ENCODE assay signal across 1 fruit fly cellular context in genomic region chr3L:14634773-14635563, dm6.
TF ChIP-seq lines count a peak whose summit lies in the region.

No protein-coding gene starts in this region.

TF ChIP-seq in whole organism, embryonic, 481 proteins besides CTCF, POLR2A, EP300 and RAD21 (continued from another document and continues in another):
- TF ChIP-seq her (GFP tag; optimal IDR thresholded peaks at IDR 0.05; lab: Kevin White, UChicago): no peak
- no peak for TF ChIP-seq CG13287 (GFP tag; IDR thresholded peaks at IDR 0.05; lab: Robert Waterston, UW; ENCODE audit: partially characterized antibody)
- 0 out of 2 replicates have a peak, but pooled peaks have one; percentile 11 for TF ChIP-seq Drgx (GFP tag; IDR thresholded peaks at IDR 0.05; lab: Robert Waterston, UW)
- TF ChIP-seq CG33213 (GFP tag; optimal IDR thresholded peaks at IDR 0.05; lab: Kevin White, UChicago): no peak
- no peak for TF ChIP-seq Opbp (GFP tag; IDR thresholded peaks at IDR 0.05; lab: Robert Waterston, UW; ENCODE audit: partially characterized antibody)
- no peak for TF ChIP-seq CG3726 (GFP tag; IDR thresholded peaks at IDR 0.05; lab: Robert Waterston, UW)
- TF ChIP-seq gem (tag; optimal IDR thresholded peaks at IDR 0.05; lab: Kevin White, UChicago): peak; percentile 90
- TF ChIP-seq abd-A (tag; optimal IDR thresholded peaks at IDR 0.05; lab: Kevin White, UChicago): peak; percentile 43
- peak; percentile 98 for TF ChIP-seq dmrt11E (tag; optimal IDR thresholded peaks at IDR 0.05; lab: Kevin White, UChicago)
- TF ChIP-seq lmd (GFP tag; IDR thresholded peaks at IDR 0.05; lab: Robert Waterston, UW): peak; percentile 46; the same call in 1 of the 2 replicates
- TF ChIP-seq lilli (GFP tag; optimal IDR thresholded peaks at IDR 0.05; lab: Kevin White, UChicago): peak; percentile 29
- TF ChIP-seq Dek (tag; optimal IDR thresholded peaks at IDR 0.05; lab: Kevin White, UChicago): peak; percentile 15
- peak in 1 of 2 experiments; percentile 87 for TF ChIP-seq bsh (GFP tag; optimal IDR thresholded peaks at IDR 0.05; lab: Kevin White, UChicago)
- no peak; the same call in 1 of the 2 replicates for TF ChIP-seq ro (GFP tag; IDR thresholded peaks at IDR 0.05; lab: Robert Waterston, UW)
- TF ChIP-seq ewg (GFP tag; optimal IDR thresholded peaks at IDR 0.05; lab: Kevin White, UChicago): peak; percentile 4
- TF ChIP-seq CG31365 (tag; optimal IDR thresholded peaks at IDR 0.05; lab: Kevin White, UChicago): no peak
- peak; percentile 74 for TF ChIP-seq fd96Cb (tag; optimal IDR thresholded peaks at IDR 0.05; lab: Kevin White, UChicago)
- TF ChIP-seq toy (GFP tag; IDR thresholded peaks at IDR 0.05; lab: Robert Waterston, UW): 0 out of 2 replicates have a peak, but pooled peaks have one; percentile 34
- TF ChIP-seq knrl (GFP tag; IDR thresholded peaks at IDR 0.05; lab: Robert Waterston, UW; ENCODE audit: partially characterized antibody): no peak
- TF ChIP-seq CG1529 (GFP tag; optimal IDR thresholded peaks at IDR 0.05; lab: Kevin White, UChicago): peak; percentile 53
- no peak for TF ChIP-seq mirr (GFP tag; optimal IDR thresholded peaks at IDR 0.05; lab: Kevin White, UChicago)
- TF ChIP-seq CG15514 (GFP tag; optimal IDR thresholded peaks at IDR 0.05; lab: Kevin White, UChicago): no peak
- TF ChIP-seq Nf-YB (GFP tag; optimal IDR thresholded peaks at IDR 0.05; lab: Kevin White, UChicago): peak; percentile 62
- no peak for TF ChIP-seq Neu2 (GFP tag; optimal IDR thresholded peaks at IDR 0.05; lab: Kevin White, UChicago; ENCODE audit: borderline replicate concordance)
- TF ChIP-seq CG9437 (GFP tag; optimal IDR thresholded peaks at IDR 0.05; lab: Kevin White, UChicago): peak; percentile 66
- TF ChIP-seq peb (GFP tag; IDR thresholded peaks at IDR 0.05; lab: Robert Waterston, UW): peak; percentile 18; the same call in 1 of the 2 replicates
- no peak for TF ChIP-seq jing (GFP tag; optimal IDR thresholded peaks at IDR 0.05; lab: Kevin White, UChicago)
- peak; percentile 36 for TF ChIP-seq cato (GFP tag; optimal IDR thresholded peaks at IDR 0.05; lab: Kevin White, UChicago; ENCODE audit: borderline replicate concordance)
- peak; percentile 77 for TF ChIP-seq CG13424 (tag; optimal IDR thresholded peaks at IDR 0.05; lab: Kevin White, UChicago)
- TF ChIP-seq Sox102F (GFP tag; optimal IDR thresholded peaks at IDR 0.05; lab: Kevin White, UChicago): peak; percentile 64
- TF ChIP-seq grau (tag; optimal IDR thresholded peaks at IDR 0.05; lab: Kevin White, UChicago): peak; percentile 80
- no peak for TF ChIP-seq dimm (GFP tag; IDR thresholded peaks at IDR 0.05; lab: Robert Waterston, UW)
- TF ChIP-seq wor (GFP tag; IDR thresholded peaks at IDR 0.05; lab: Robert Waterston, UW): no peak
- TF ChIP-seq lola (GFP tag; optimal IDR thresholded peaks at IDR 0.05; lab: Kevin White, UChicago): peak in 1 of 3 experiments; percentile 97
- no peak for TF ChIP-seq hth (optimal IDR thresholded peaks at IDR 0.05; lab: Kevin White, UChicago)
- peak; percentile 50 for TF ChIP-seq slbo (GFP tag; IDR thresholded peaks at IDR 0.05; lab: Robert Waterston, UW)
- TF ChIP-seq wdn (GFP tag; IDR thresholded peaks at IDR 0.05; lab: Robert Waterston, UW): no peak
- peak; percentile 60 for TF ChIP-seq CG17385 (GFP tag; optimal IDR thresholded peaks at IDR 0.05; lab: Kevin White, UChicago)
- TF ChIP-seq Spps (tag; optimal IDR thresholded peaks at IDR 0.05; lab: Kevin White, UChicago): peak; percentile 88
- peak; percentile 7 for TF ChIP-seq CrebB (tag; optimal IDR thresholded peaks at IDR 0.05; lab: Kevin White, UChicago)
- TF ChIP-seq salm (tag; optimal IDR thresholded peaks at IDR 0.05; lab: Kevin White, UChicago): peak; percentile 10
- TF ChIP-seq chif (GFP tag; optimal IDR thresholded peaks at IDR 0.05; lab: Kevin White, UChicago): peak in 1 of 2 experiments; percentile 44
- peak; percentile 29 for TF ChIP-seq Vsx1 (GFP tag; optimal IDR thresholded peaks at IDR 0.05; lab: Kevin White, UChicago)
- TF ChIP-seq CG9817 (tag; optimal IDR thresholded peaks at IDR 0.05; lab: Kevin White, UChicago): no peak
- TF ChIP-seq CG17568 (GFP tag; optimal IDR thresholded peaks at IDR 0.05; lab: Kevin White, UChicago): no peak
- peak; percentile 64 for TF ChIP-seq ara (GFP tag; IDR thresholded peaks at IDR 0.05; lab: Robert Waterston, UW)
- TF ChIP-seq Hand (GFP tag; optimal IDR thresholded peaks at IDR 0.05; lab: Kevin White, UChicago): no peak
- TF ChIP-seq CG10209 (GFP tag; optimal IDR thresholded peaks at IDR 0.05; lab: Kevin White, UChicago): peak; percentile 72
- peak; percentile 3 for TF ChIP-seq CG7271 (tag; optimal IDR thresholded peaks at IDR 0.05; lab: Kevin White, UChicago)
- TF ChIP-seq CG11085 (GFP tag; IDR thresholded peaks at IDR 0.05; lab: Robert Waterston, UW): no peak
- TF ChIP-seq Dip3 (GFP tag; optimal IDR thresholded peaks at IDR 0.05; lab: Kevin White, UChicago): no peak
- peak; percentile 88 for TF ChIP-seq Xrp1 (GFP tag; IDR thresholded peaks at IDR 0.05; lab: Robert Waterston, UW)
- peak; percentile 34; the same call in 1 of the 2 replicates for TF ChIP-seq onecut (GFP tag; IDR thresholded peaks at IDR 0.05; lab: Robert Waterston, UW)
- peak; percentile 27 for TF ChIP-seq cwo (GFP tag; optimal IDR thresholded peaks at IDR 0.05; lab: Kevin White, UChicago)
- no peak for TF ChIP-seq jigr1 (GFP tag; IDR thresholded peaks at IDR 0.05; lab: Robert Waterston, UW)
- peak; percentile 91 for TF ChIP-seq zf30C (GFP tag; optimal IDR thresholded peaks at IDR 0.05; lab: Kevin White, UChicago)
- TF ChIP-seq en (GFP tag; optimal IDR thresholded peaks at IDR 0.05; lab: Kevin White, UChicago): no peak
- TF ChIP-seq CG16815 (GFP tag; optimal IDR thresholded peaks at IDR 0.05; lab: Kevin White, UChicago): peak; percentile 84
- peak; percentile 53 for TF ChIP-seq CG30020 (tag; optimal IDR thresholded peaks at IDR 0.05; lab: Kevin White, UChicago)
- TF ChIP-seq CG12942 (GFP tag; optimal IDR thresholded peaks at IDR 0.05; lab: Kevin White, UChicago): peak; percentile 23
- no peak for TF ChIP-seq insv (GFP tag; optimal IDR thresholded peaks at IDR 0.05; lab: Kevin White, UChicago)
- TF ChIP-seq scrt (GFP tag; optimal IDR thresholded peaks at IDR 0.05; lab: Kevin White, UChicago): no peak
- peak; percentile 77 for TF ChIP-seq Abd-B (GFP tag; optimal IDR thresholded peaks at IDR 0.05; lab: Kevin White, UChicago)
- no peak for TF ChIP-seq CG16779 (GFP tag; IDR thresholded peaks at IDR 0.05; lab: Robert Waterston, UW)
- TF ChIP-seq CG14965 (GFP tag; optimal IDR thresholded peaks at IDR 0.05; lab: Kevin White, UChicago; ENCODE audit: borderline replicate concordance): no peak
- TF ChIP-seq B-H2 (GFP tag; optimal IDR thresholded peaks at IDR 0.05; lab: Kevin White, UChicago): no peak
- peak; percentile 54 for TF ChIP-seq CG15011 (GFP tag; optimal IDR thresholded peaks at IDR 0.05; lab: Kevin White, UChicago)
- peak; percentile 63 for TF ChIP-seq tin (GFP tag; optimal IDR thresholded peaks at IDR 0.05; lab: Kevin White, UChicago)
- peak; percentile 51 for TF ChIP-seq CG1602 (GFP tag; optimal IDR thresholded peaks at IDR 0.05; lab: Kevin White, UChicago)
- TF ChIP-seq prd (optimal IDR thresholded peaks at IDR 0.05; lab: Kevin White, UChicago): no peak
- peak; percentile 57; the same call in 2 of the 3 replicates for TF ChIP-seq prd (GFP tag; IDR thresholded peaks at IDR 0.05; lab: Robert Waterston, UW)
- peak; percentile 65 for TF ChIP-seq croc (GFP tag; conservative IDR thresholded peaks at IDR 0.05; lab: Robert Waterston, UW)
- TF ChIP-seq mld (GFP tag; IDR thresholded peaks at IDR 0.05; lab: Robert Waterston, UW; ENCODE audit: partially characterized antibody): no peak
- TF ChIP-seq MBD-R2 (GFP tag; IDR thresholded peaks at IDR 0.05; lab: Robert Waterston, UW): no peak
- TF ChIP-seq CG4730 (GFP tag; IDR thresholded peaks at IDR 0.05; lab: Robert Waterston, UW): no peak; the same call in 1 of the 2 replicates
- peak; percentile 80 for TF ChIP-seq CG7839 (tag; optimal IDR thresholded peaks at IDR 0.05; lab: Kevin White, UChicago)
- TF ChIP-seq ftz-f1 (GFP tag; optimal IDR thresholded peaks at IDR 0.05; lab: Kevin White, UChicago): no peak
- peak; percentile 44 for TF ChIP-seq oc (tag; optimal IDR thresholded peaks at IDR 0.05; lab: Kevin White, UChicago)
- TF ChIP-seq CG17912 (GFP tag; optimal IDR thresholded peaks at IDR 0.05; lab: Kevin White, UChicago): no peak
- TF ChIP-seq tap (tag; optimal IDR thresholded peaks at IDR 0.05; lab: Kevin White, UChicago): peak; percentile 26
- peak; percentile 94 for TF ChIP-seq CG14710 (tag; optimal IDR thresholded peaks at IDR 0.05; lab: Kevin White, UChicago)
- peak; percentile 45 for TF ChIP-seq bcd (GFP tag; optimal IDR thresholded peaks at IDR 0.05; lab: Kevin White, UChicago)
- TF ChIP-seq CG8359 (GFP tag; optimal IDR thresholded peaks at IDR 0.05; lab: Kevin White, UChicago; ENCODE audit: borderline replicate concordance): peak; percentile 58
- peak; percentile 85 for TF ChIP-seq CG4404 (GFP tag; IDR thresholded peaks at IDR 0.05; lab: Robert Waterston, UW)
- TF ChIP-seq wek (GFP tag; optimal IDR thresholded peaks at IDR 0.05; lab: Kevin White, UChicago): no peak
- TF ChIP-seq Taf1 (GFP tag; IDR thresholded peaks at IDR 0.05; lab: Robert Waterston, UW): no peak
- no peak for TF ChIP-seq CG7987 (GFP tag; optimal IDR thresholded peaks at IDR 0.05; lab: Kevin White, UChicago)
- TF ChIP-seq CG13624 (GFP tag; optimal IDR thresholded peaks at IDR 0.05; lab: Kevin White, UChicago): no peak
- TF ChIP-seq odd (GFP tag; optimal IDR thresholded peaks at IDR 0.05; lab: Kevin White, UChicago): peak; percentile 57
- TF ChIP-seq E2f2 (GFP tag; IDR thresholded peaks at IDR 0.05; lab: Robert Waterston, UW): peak; percentile 41; the same call in 1 of the 2 replicates
- peak; percentile 41; the same call in 1 of the 2 replicates for TF ChIP-seq chm (GFP tag; IDR thresholded peaks at IDR 0.05; lab: Robert Waterston, UW)
- peak; percentile 63 for TF ChIP-seq dmrt99B (tag; optimal IDR thresholded peaks at IDR 0.05; lab: Kevin White, UChicago)
- TF ChIP-seq CG12391 (tag; optimal IDR thresholded peaks at IDR 0.05; lab: Kevin White, UChicago): peak; percentile 91
- peak; percentile 62 for TF ChIP-seq nom (GFP tag; optimal IDR thresholded peaks at IDR 0.05; lab: Kevin White, UChicago)
- no peak for TF ChIP-seq Ets97D (GFP tag; optimal IDR thresholded peaks at IDR 0.05; lab: Kevin White, UChicago)
- TF ChIP-seq phol (tag; optimal IDR thresholded peaks at IDR 0.05; lab: Kevin White, UChicago): peak; percentile 91
- TF ChIP-seq Poxn (GFP tag; IDR thresholded peaks at IDR 0.05; lab: Robert Waterston, UW): no peak
- TF ChIP-seq NfI (GFP tag; optimal IDR thresholded peaks at IDR 0.05; lab: Kevin White, UChicago): no peak
- peak; percentile 93 for TF ChIP-seq CG33557 (GFP tag; optimal IDR thresholded peaks at IDR 0.05; lab: Kevin White, UChicago)
- peak; percentile 32; the same call in 1 of the 2 replicates for TF ChIP-seq CG32772 (GFP tag; IDR thresholded peaks at IDR 0.05; lab: Robert Waterston, UW)
- TF ChIP-seq CG11695 (GFP tag; IDR thresholded peaks at IDR 0.05; lab: Robert Waterston, UW): 0 out of 3 replicates have a peak, but pooled peaks have one; percentile 41
- peak in 1 of 2 experiments; percentile 70 for TF ChIP-seq eve (GFP tag; optimal IDR thresholded peaks at IDR 0.05; lab: Kevin White, UChicago)
- no peak for TF ChIP-seq zen2 (GFP tag; IDR thresholded peaks at IDR 0.05; lab: Robert Waterston, UW; ENCODE audit: partially characterized antibody)
- TF ChIP-seq HHEX (GFP tag; optimal IDR thresholded peaks at IDR 0.05; lab: Kevin White, UChicago): peak; percentile 23
- no peak for TF ChIP-seq CG14441 (GFP tag; IDR thresholded peaks at IDR 0.05; lab: Robert Waterston, UW)
- TF ChIP-seq Sry-β (GFP tag; optimal IDR thresholded peaks at IDR 0.05; lab: Kevin White, UChicago): no peak
- no peak for TF ChIP-seq fru (optimal IDR thresholded peaks at IDR 0.05; lab: Kevin White, UChicago)
- TF ChIP-seq Lhr (GFP tag; optimal IDR thresholded peaks at IDR 0.05; lab: Kevin White, UChicago): peak; percentile 54
- no peak for TF ChIP-seq hbn (GFP tag; IDR thresholded peaks at IDR 0.05; lab: Robert Waterston, UW; ENCODE audit: partially characterized antibody)
- peak; percentile 5 for TF ChIP-seq CG6813 (GFP tag; optimal IDR thresholded peaks at IDR 0.05; lab: Kevin White, UChicago)
- peak; percentile 95 for TF ChIP-seq CG9727 (GFP tag; optimal IDR thresholded peaks at IDR 0.05; lab: Kevin White, UChicago)
- TF ChIP-seq CG15696 (tag; optimal IDR thresholded peaks at IDR 0.05; lab: Kevin White, UChicago): peak; percentile 94
- TF ChIP-seq CG14050 (GFP tag; IDR thresholded peaks at IDR 0.05; lab: Robert Waterston, UW): no peak
- peak; percentile 90 for TF ChIP-seq sens (GFP tag; lab: Kevin White, UChicago)
- peak; percentile 61 for TF ChIP-seq CG17328 (GFP tag; IDR thresholded peaks at IDR 0.05; lab: Robert Waterston, UW)
- TF ChIP-seq Oli (tag; optimal IDR thresholded peaks at IDR 0.05; lab: Kevin White, UChicago): peak; percentile 76
- 0 out of 3 replicates have a peak, but pooled peaks have one; percentile 37 for TF ChIP-seq CG7357 (GFP tag; IDR thresholded peaks at IDR 0.05; lab: Robert Waterston, UW)
- TF ChIP-seq ind (GFP tag; optimal IDR thresholded peaks at IDR 0.05; lab: Kevin White, UChicago): peak; percentile 5
- TF ChIP-seq esg (GFP tag; conservative IDR thresholded peaks at IDR 0.05; lab: Robert Waterston, UW): peak; percentile 36
- peak; percentile 47 for TF ChIP-seq Camta (GFP tag; optimal IDR thresholded peaks at IDR 0.05; lab: Kevin White, UChicago)
- TF ChIP-seq CG18619 (GFP tag; optimal IDR thresholded peaks at IDR 0.05; lab: Kevin White, UChicago): peak; percentile 28
- TF ChIP-seq CG18262 (tag; optimal IDR thresholded peaks at IDR 0.05; lab: Kevin White, UChicago): peak; percentile 96
- peak; percentile 87; the same call in 2 of the 3 replicates for TF ChIP-seq CG2199 (GFP tag; IDR thresholded peaks at IDR 0.05; lab: Robert Waterston, UW)
- TF ChIP-seq NC2β (GFP tag; optimal IDR thresholded peaks at IDR 0.05; lab: Kevin White, UChicago): no peak
- peak; percentile 37 for TF ChIP-seq Deaf1 (tag; optimal IDR thresholded peaks at IDR 0.05; lab: Kevin White, UChicago)
- TF ChIP-seq hb (GFP tag; IDR thresholded peaks at IDR 0.05; lab: Robert Waterston, UW; ENCODE audit: partially characterized antibody): no peak
- TF ChIP-seq Meics (GFP tag; optimal IDR thresholded peaks at IDR 0.05; lab: Kevin White, UChicago): peak; percentile 34
- no peak for TF ChIP-seq ken (GFP tag; IDR thresholded peaks at IDR 0.05; lab: Robert Waterston, UW)
- peak in 1 of 2 experiments; percentile 52 for TF ChIP-seq Eip74EF (GFP tag; optimal IDR thresholded peaks at IDR 0.05; lab: Kevin White, UChicago)
- TF ChIP-seq CG8388 (GFP tag; optimal IDR thresholded peaks at IDR 0.05; lab: Kevin White, UChicago): peak; percentile 80
